Fruit fly (Drosophila melanogaster) ovary, adult (tissue): ENCODE results near the gene Os-C.

ENCODE experiments used
- CG17801 ChIP-seq: fragments of 200-800 bp; optimal IDR thresholded peaks from 2 replicates; lab custom pipeline; 2019; ENCODE audit warnings: missing biosample characterization, mild to moderate bottlenecking, missing genetic modification characterization, moderate library complexity; ENCODE audit not compliant: partially characterized antibody

Os-C gene

DNA sequence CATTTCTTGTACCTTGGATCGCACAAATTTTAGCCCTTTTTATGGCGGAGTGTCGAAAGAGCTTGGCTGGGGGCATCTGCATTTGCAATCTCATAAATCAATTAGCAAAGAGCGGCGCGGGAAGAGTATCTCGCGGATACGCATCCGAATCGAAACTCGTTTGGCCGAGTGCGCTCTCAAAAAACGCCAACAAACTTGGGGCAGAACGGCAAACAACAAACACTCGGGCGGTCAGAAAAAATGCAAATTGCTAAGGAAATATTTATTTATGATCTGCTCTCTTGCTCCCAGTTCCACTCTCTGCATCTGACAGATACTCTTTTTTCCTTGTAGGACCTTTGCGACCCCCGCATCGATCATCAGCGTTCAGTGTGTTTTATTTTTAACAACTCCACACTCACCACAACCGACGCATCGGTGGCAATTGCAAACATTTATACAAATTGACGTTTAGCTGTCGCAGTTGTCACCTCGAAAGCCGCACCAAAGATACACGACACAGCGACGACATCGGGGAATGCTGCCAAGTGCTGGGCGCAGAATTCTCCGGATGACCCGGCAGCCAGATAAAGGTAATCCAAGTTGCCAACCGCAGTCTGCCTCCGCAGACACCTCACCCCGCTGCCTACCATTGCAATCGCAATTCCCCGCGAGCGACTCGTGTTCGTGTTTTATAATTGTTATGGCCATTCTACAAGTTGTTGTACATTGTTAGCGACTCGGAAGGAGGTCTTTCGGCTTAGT lies 9.6 kb upstream of the Os-C start:
- TF ChIP-seq CG17801: no peak

DNA sequence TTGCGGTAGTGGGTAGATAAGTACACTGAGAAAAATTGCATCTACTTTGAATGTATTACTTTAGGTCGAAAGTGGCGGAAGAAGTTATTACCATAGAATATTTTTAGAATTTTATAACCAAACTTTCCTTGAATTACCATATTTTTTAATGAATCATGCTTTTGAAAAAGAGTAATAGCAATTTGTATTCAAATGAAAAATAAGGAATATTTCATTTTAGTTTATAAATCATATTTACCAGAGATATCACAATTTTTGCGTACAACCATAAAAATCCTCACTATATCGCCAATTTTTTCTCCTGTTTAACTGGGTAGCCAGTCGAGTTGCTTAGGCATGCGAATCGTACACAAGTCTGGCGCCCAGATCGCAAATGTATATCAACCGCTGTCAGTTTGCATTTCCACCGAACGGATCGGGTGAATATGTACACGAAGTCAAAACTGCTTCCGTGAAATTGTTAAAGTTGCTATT lies 9.0 kb upstream of the Os-C start:
- no peak for TF ChIP-seq CG17801

DNA sequence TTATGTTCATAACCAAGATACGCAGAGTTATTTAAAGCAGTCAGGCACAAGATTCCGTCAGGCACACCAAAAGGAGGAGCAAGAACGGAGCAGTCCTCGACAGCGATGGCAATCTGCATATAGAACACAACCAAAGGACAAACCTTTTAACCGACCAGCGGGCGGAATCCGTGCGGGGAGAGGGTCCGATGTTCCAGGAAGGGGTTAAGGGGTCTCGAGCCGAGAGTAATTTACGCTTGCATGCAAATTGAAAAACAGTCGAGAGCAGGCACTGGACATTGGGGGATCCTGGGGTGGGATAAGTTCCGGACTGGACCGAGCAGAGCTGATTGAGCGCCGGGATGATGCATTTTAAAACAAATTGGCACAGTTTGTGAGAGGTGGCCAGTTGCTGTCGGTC lies 8.1 kb upstream of the Os-C start:
- TF ChIP-seq CG17801: no peak

DNA sequence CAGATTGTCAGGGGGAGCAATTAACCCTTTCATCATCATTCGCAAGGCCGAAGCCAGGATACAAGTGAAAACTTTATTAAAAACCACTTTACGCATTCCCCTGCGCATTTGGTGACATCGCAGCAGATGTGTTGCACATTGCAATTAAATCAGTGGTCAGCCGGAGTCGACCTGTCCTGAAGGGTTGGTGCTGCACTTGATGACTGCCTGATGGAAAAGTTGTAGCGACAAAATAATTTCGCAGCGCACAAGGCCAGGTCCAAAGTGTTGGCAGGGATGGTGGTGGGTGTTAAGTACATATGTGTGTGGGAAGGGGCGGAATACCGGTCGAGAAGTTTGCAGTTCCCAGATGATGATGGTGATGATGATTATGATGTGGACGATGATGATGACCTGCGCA lies 6.6 kb upstream of the Os-C start:
- TF ChIP-seq CG17801: no peak

DNA sequence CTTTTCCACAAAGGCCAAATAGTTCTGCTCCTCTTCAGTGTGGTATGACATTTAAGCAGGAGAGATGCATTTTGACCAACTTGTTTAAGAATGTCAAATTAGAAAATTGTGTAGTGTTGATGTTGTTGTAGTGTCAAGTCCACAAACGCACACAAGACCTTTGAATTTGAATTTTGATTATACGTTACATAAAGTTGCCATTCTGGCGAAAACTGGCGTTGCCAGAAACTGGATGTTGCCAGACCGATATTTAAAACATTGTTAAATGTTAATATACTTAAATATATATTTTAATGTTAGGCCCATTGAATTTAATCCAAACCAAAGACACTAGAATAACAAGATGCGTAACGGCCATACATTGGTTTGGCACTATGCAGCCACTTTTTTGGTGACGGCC lies 5.7 kb upstream of the Os-C start:
- TF ChIP-seq CG17801: no peak

DNA sequence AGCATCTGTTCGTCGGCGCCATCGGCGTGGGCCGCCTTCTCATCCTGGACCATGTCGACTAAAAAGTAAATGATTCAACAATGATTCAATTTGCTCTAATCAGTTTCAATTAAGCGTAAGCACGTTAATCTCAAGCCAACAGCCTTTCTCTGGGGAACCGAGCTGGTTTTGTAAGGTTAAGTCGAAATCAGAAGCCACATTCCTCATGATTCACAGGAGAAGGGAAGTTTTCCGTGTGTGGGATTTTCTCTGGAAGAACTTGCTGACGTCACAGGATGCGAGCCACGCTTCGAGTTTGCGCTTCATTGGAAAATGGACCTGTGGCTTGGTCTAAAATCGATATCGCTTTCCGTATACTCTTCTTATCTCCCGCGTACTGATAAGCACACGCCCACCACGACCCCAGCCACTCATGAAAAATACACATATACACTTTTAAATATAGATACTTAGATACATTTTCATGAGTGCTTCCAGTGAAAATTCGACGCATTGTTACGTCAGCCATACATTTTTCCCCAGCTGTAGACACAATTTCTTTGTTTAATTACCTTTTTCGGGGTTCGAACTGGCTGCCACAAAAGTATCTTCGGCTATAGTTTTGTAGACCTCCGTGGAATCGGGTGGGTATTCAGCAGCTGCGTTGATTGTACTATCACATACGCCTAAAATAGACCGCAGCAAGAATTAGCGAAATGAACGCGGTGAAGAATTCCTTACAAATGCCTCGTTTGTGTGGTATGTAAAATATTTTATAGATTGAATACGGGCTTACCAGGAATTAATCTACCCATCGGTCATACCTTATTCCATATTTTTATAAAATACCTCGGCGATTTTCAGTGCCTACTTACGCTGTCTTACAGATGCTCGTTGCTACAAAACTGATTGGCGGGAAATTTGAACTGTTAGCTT lies 1.5 kb upstream of the Os-C start:
- peak; percentile 32 for TF ChIP-seq CG17801

DNA sequence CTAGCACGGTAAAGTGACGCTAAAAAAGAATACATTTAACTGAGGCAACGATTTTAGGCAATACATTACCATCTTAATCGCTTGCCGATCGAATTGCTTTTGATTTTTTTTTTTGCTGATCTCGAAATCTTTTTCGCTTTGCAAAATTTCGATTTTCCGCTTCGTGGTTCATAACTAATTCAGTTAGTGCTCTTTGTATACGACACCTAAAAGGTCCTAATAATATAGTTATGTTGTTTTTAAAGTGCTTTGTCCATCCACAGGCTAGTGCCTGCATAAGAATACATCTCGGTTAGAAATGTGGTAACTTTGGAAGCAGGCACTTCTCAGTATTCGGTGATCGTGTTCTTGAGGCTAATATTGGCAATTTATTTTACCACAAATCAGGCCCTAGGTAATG lies 1.5 kb downstream of the Os-C start, which contains the start of gene Sfp84E:
Gene Sfp84E (minus strand): TSS at position 101 of the 400 bp plus-strand sequence.
- TF ChIP-seq CG17801: no peak

DNA sequence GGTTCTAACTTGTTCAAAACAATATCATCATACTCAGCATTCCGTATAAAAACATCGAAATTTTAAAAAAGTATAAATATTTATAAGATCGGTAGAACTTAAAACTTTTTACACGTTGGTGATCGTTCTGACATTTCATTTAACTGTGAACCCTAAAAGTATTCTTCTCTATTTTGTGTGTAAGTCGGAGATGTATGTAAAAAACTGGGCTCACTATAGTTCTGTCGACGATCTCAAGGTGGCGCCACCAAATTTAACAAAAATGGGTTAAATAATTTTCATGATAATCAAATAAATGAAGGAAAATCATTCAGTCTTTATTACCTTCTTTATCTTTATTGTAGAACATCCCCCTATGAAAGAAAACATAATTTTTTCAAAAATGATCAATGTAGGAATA lies 2.6 kb downstream of the Os-C start:
- no peak for TF ChIP-seq CG17801

DNA sequence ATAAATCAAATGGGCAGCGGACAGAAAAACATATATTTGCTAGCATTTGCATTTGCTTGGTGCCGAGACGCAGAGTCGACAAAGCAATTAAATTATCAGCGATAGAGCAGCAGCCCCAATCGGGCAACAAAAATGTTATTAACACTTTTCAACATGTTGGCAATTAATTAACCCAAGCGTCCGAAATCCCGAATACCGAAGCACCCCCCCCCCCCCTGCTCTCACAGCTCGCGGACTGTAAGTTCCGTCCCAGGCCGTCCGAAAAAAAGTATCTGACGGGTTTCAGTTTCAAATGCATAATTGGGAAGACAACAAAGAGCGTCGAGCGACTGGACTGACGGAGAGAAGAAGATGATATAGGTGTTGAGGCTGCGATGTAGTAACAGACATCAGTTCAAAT lies 11.5 kb downstream of the Os-C start:
- no peak for TF ChIP-seq CG17801

DNA sequence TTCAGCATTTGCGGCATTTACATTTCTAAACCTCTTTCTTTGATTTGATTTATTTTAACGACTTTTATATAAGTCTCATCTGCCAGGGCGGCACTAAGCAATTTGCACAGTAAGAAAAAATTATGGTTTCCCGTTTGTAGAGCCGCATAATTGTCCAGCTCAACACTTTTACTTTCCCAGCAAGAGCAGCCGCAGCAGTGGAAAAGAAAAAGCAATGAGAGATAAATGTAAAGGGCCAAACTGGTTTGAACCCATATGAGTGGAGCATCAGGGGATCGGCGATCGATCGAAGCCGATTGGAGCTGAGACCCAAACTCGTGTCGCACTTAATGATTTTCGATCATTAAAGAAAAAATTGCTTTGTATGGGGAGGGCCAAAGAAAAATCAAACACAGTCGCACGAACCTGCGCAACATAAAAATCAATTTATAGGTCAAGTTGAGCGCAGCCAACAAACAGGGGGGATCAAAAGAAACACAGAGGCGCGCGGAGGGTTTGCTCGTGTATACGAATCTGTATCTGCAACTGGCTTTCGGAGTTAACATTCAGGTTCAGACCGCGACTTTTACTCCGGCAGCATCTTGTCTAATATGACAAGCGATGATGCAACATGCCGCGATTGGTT lies 12.2 kb downstream of the Os-C start:
- no peak for TF ChIP-seq CG17801

DNA sequence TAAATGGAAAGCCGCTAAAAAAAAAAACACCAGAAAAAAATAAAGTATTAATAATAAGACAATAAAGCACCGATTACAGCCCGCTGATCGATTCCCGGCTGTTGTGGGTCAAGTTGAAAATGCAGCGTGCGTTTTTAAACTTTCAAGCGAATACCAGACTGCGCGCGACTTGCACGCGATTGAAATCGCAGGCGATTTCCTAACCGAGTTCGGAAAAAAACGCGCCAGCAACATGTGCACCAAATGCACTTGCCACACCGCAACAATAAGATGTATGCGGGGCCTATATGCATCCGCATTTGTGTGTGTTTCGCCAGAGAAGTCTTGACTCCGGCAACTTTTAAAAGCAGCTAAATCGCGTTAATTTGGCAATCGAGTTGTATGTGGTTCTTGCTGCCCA lies 12.7 kb downstream of the Os-C start:
- TF ChIP-seq CG17801: no peak

DNA sequence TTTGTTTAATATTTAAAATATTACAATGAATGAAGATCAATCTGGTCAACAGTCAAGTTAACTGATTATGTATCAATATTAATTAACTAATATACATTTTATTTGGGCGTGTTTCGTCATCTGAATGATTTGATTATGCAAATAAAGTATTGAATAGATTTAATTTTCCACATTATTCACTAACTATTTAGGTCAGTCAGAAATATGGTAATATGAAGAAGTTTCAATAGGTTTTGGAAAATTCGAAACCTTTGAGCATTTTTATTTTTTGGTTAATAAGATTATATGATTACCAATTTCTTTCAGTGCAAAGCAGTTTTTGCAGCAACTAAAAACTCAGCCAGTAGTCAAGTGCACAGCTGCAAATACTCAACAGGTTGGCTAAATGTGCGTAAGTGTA lies 13.3 kb downstream of the Os-C start:
- no peak for TF ChIP-seq CG17801

DNA sequence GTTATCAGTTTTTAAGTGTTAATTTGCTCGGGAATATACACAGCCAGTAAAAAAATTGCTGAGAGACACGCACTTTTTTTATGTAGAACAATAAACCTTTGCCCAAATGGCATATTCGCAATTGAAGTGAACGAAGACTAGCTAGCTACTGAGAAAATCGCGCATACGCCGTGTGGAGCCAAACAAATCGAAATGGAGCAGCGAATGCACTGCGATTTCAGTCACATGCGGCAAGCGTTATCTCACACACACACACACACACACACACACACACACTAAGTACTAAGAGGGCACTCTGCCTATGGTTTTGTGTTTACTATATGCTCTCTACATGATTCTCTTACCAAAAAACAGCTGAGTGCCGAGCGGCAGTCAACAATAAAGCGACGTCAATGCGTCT lies 14.7 kb downstream of the Os-C start:
- TF ChIP-seq CG17801: no peak

DNA sequence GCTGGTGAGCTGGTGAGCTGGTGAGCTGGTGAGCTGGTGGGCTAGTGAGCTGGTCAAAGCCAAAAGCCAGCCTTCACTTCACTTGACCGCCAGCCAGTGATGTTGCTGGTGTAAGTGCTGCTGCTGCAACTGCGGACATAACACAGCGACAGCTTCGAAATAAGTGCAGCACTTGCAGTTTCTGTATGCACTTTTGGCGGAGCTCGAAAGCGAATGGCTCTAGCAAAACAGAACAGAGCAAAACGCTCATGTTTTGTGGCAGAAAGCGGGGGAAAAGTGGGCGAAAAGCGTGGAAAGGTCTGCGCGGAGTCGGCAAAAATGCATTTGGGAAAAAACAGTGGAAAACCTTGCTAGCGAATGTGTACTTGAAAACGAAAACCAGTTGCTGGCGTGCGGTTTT lies 15.9 kb downstream of the Os-C start:
- no peak for TF ChIP-seq CG17801

DNA sequence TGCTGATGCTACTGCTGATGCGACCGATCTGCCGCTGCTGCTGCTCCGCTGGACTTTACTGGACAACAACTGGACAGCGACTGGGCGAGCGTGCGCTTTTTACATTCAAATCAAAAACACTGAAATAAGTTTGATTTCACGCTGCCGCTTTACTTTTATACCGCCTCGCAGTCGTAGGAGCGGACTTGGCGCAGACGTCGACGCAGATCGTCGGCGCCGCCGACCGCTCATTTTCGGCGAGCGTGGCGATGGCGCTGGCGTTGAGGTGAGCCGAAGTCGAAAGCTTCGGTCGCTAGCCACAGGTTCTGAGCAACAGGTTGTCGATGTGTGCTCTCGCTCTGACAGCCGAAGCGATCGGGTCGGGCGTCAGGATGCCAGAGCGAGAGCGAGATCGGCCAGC lies 17.0 kb downstream of the Os-C start, which contains the start of gene Elovl7:
Gene Elovl7 (minus strand): TSS at position 131 of the 400 bp plus-strand sequence.
- no peak for TF ChIP-seq CG17801

DNA sequence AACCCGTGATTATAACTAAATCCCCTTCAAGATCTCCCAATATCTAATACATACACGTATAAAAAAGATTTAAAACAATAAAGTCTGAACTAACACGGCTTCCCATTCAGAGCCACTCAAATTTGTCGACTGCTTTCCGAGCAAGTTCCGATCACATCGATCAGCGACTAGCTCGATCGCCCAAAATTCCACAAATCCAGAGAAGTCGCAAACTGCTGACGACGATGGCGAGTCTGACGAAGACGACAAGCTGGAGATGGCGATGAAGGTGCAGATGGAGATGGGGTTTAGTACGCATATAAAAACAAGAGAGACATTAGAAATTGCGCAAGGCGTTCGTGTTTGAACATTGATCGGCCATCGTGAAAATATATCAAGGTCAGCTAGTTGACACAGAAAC lies 20.0 kb downstream of the Os-C start:
- TF ChIP-seq CG17801: no peak

DNA sequence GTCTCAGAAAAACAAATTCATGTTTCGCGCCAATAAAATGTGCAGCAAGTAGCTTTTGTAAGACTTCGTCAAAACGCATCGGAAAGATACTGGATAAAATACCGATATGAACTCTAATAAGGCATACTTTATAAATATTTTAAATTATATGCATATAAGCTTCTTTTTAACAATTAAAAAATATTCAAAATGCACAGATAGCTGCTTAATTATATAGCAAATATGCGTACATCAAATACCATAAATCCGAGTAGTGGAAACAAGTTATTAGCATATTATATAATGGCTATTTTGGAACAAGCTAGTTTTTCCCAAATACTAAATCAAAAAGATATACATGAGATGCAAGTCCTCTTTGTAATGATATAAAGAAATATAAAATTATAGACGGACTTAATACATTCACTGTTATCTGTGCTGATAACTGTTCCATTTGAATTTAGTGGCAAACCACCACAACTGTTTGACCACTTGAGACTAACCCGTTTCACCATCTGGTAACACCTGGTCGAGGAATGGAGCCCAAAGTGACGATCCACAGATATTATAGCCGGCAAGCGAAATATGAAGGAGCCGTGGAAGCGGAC lies 20.9 kb downstream of the Os-C start, which contains the start of gene PIG-H:
Gene PIG-H (plus strand): TSS at position 303 of the 587 bp plus-strand sequence.
- TF ChIP-seq CG17801: no peak
